Worm (Caenorhabditis elegans): ENCODE results near the gene W04E12.3.

DNA sequence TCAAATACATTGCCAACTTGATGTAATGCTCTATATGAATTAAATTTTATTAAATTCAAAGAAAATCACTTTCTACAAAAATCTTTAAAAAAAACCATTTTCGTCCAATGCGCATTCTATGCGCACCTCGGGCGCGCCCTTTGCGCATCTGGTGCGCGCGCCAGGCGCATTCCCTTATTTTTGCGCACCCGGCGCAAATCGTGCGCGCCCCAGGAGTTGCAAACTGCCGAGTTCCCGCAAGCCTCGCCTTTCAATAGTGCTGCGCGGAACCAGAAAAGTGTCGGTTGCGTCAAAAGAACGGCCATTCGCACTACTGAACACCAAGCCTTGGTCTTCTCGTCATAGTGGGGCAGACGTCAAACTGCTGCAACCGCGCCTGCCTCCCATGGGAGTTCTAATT, 8.0 kb upstream of the W04E12.3 start:
- TF ChIP-seq snpc-4 (tag; optimal IDR thresholded peaks at IDR 0.05) (no peak), egl-27 (tag; optimal IDR thresholded peaks at IDR 0.05) (no peak), ama-1 (optimal IDR thresholded peaks at IDR 0.05) (no peak), ztf-1 (GFP tag; conservative IDR thresholded peaks at IDR 0.05) (no peak)

Measured in whole organism, L2 larva.